Worm (Caenorhabditis elegans) whole organism, L4 larva: ENCODE measurements around the gene asps-1.
A peak's percentile ranks its signal among the peaks of the same experiment; 100 is the strongest.

Experiments
- D1046.2 ChIP-seq: fragments of 200-800 bp; sonication (Bioruptor generic); IDR thresholded peaks from 2 replicates; pipeline ENCODE4 v1.3.6; 2022; ENCODE audit warnings: missing genetic modification characterization, missing compliant biosample characterization
- F10B5.3 ChIP-seq: sonication (generic microtip); optimal IDR thresholded peaks from 2 replicates; lab custom pipeline; 2016; ENCODE audit warnings: mild to moderate bottlenecking, missing genetic modification characterization, missing compliant biosample characterization
- F44E2.7 ChIP-seq: fragments of 200-800 bp; sonication (Bioruptor generic); IDR thresholded peaks from 2 replicates; pipeline ENCODE4 v2.1.2; 2022; ENCODE audit warnings: missing genetic modification characterization, missing compliant biosample characterization
- F49E8.2 ChIP-seq: sonication (generic microtip); optimal IDR thresholded peaks from 2 replicates; lab custom pipeline; 2016; ENCODE audit warnings: missing compliant biosample characterization, mild to moderate bottlenecking, missing genetic modification characterization, borderline replicate concordance
- T26A8.4 ChIP-seq: fragments of 200-800 bp; sonication (Bioruptor generic); IDR thresholded peaks from 2 replicates; pipeline ENCODE4 v1.3.6; 2022; ENCODE audit warnings: missing genetic modification characterization, missing compliant biosample characterization
- Y105C5A.15 ChIP-seq: fragments of 200-800 bp; sonication (Bioruptor generic); IDR thresholded peaks from 2 replicates; pipeline ENCODE4 v1.3.6; 2022; ENCODE audit warnings: missing genetic modification characterization, missing compliant biosample characterization
- ZK337.2 ChIP-seq: fragments of 200-800 bp; sonication (Bioruptor generic); IDR thresholded peaks from 2 replicates; pipeline ENCODE4 v1.3.6; 2022; ENCODE audit warnings: missing genetic modification reagents, missing genetic modification characterization, missing compliant biosample characterization
- ZK546.5 ChIP-seq, 2 experiments: sonication (generic microtip); optimal IDR thresholded peaks; 2 replicates each; lab custom pipeline; 2017; ENCODE audit warnings: missing biosample characterization in 2 of 2, missing genetic modification characterization in 2 of 2
- aha-1 ChIP-seq: fragments of 150-350 bp; peaks from one replicate; lab custom pipeline; 2014; ENCODE audit warnings: missing biosample characterization, missing genetic modification characterization
- aly-2 ChIP-seq: sonication (generic microtip); optimal IDR thresholded peaks from 2 replicates; lab custom pipeline; 2018; ENCODE audit warnings: missing biosample characterization, missing genetic modification characterization
- ceh-20 ChIP-seq: fragments of 200-800 bp; sonication (Bioruptor generic); IDR thresholded peaks from 2 replicates; pipeline ENCODE4 v1.3.6; 2022; ENCODE audit warnings: missing genetic modification reagents, missing genetic modification characterization, missing compliant biosample characterization
- ceh-44 ChIP-seq: fragments of 200-800 bp; sonication (Bioruptor generic); IDR thresholded peaks from 2 replicates; pipeline ENCODE4 v1.3.6; 2022; ENCODE audit warnings: missing genetic modification reagents, missing genetic modification characterization, missing compliant biosample characterization
- ceh-62 ChIP-seq: sonication (generic microtip); optimal IDR thresholded peaks from 2 replicates; lab custom pipeline; 2017; ENCODE audit warnings: missing biosample characterization, missing genetic modification characterization
- cey-2 ChIP-seq: sonication (generic microtip); optimal IDR thresholded peaks from 3 replicates; lab custom pipeline; 2017; ENCODE audit warnings: missing genetic modification characterization, mild to moderate bottlenecking, missing compliant biosample characterization, antibody characterized with exemption, borderline replicate concordance; ENCODE audit not compliant: insufficient read depth
- daf-12 ChIP-seq: fragments of 150-350 bp; optimal IDR thresholded peaks from 2 replicates; lab custom pipeline; 2014; ENCODE audit warnings: missing biosample characterization, missing genetic modification reagents, missing genetic modification characterization
- dmd-6 ChIP-seq: fragments of 200-800 bp; sonication (Bioruptor generic); IDR thresholded peaks from 2 replicates; pipeline ENCODE4 v1.3.6; 2022; ENCODE audit warnings: missing genetic modification reagents, missing genetic modification characterization, missing compliant biosample characterization
- dmd-9 ChIP-seq: fragments of 200-800 bp; sonication (Bioruptor generic); IDR thresholded peaks from 2 replicates; pipeline ENCODE4 v1.3.6; 2022; ENCODE audit warnings: missing genetic modification reagents, missing genetic modification characterization, missing compliant biosample characterization
- dpl-1 ChIP-seq: fragments of 150-350 bp; optimal IDR thresholded peaks from 2 replicates; lab custom pipeline; 2014; ENCODE audit warnings: missing biosample characterization, missing genetic modification reagents, missing genetic modification characterization
- fos-1 ChIP-seq: fragments of 150-350 bp; optimal IDR thresholded peaks from 2 replicates; lab custom pipeline; 2014; ENCODE audit warnings: missing biosample characterization, missing genetic modification characterization
- hif-1 ChIP-seq, 2 experiments: sonication (generic microtip); optimal IDR thresholded peaks; 2 replicates each; lab custom pipeline; 2016 to 2017; ENCODE audit warnings: missing compliant biosample characterization in 2 of 2, missing genetic modification characterization in 2 of 2, missing genetic modification reagents in 2 of 2, missing genotype in 2 of 2, mild to moderate bottlenecking in 1 of 2
- hlh-11 ChIP-seq: fragments of 200-800 bp; sonication (Bioruptor generic); optimal IDR thresholded peaks from 2 replicates; lab custom pipeline; 2018; ENCODE audit warnings: mild to moderate bottlenecking, missing genetic modification characterization, missing compliant biosample characterization
- lin-39 ChIP-seq: fragments of 150-350 bp; optimal IDR thresholded peaks from 2 replicates; lab custom pipeline; 2014; ENCODE audit warnings: missing biosample characterization, missing genetic modification reagents, missing genetic modification characterization
- mdl-1 ChIP-seq, 2 experiments: fragments of 150-350 bp in 1 of 2; sonication (generic microtip) in 1 of 2; optimal IDR thresholded peaks; 2 replicates each; lab custom pipeline; 2014 to 2017; ENCODE audit warnings: missing biosample characterization in 2 of 2, missing genetic modification characterization in 2 of 2
- mep-1 ChIP-seq: fragments of 150-350 bp; sonication (generic microtip); optimal IDR thresholded peaks from 3 replicates; lab custom pipeline; 2014; ENCODE audit warnings: missing biosample characterization, missing genetic modification characterization
- mes-2 ChIP-seq: sonication (generic microtip); optimal IDR thresholded peaks from 2 replicates; lab custom pipeline; 2016; ENCODE audit warnings: missing genotype, mild to moderate bottlenecking, missing genetic modification characterization, missing compliant biosample characterization; ENCODE audit not compliant: poor library complexity, severe bottlenecking
- mxl-3 ChIP-seq: fragments of 200-800 bp; sonication (Bioruptor generic); optimal IDR thresholded peaks from 2 replicates; lab custom pipeline; 2018; ENCODE audit warnings: mild to moderate bottlenecking, missing genetic modification characterization, missing compliant biosample characterization
- nhr-102 ChIP-seq: sonication (generic microtip); optimal IDR thresholded peaks from 2 replicates; lab custom pipeline; 2016; ENCODE audit warnings: mild to moderate bottlenecking, missing genetic modification characterization, moderate library complexity, missing compliant biosample characterization
- nhr-25 ChIP-seq: sonication (generic microtip); optimal IDR thresholded peaks from 2 replicates; lab custom pipeline; 2017; ENCODE audit warnings: missing genetic modification characterization, mild to moderate bottlenecking, missing compliant biosample characterization, antibody characterized with exemption, moderate library complexity, borderline replicate concordance; ENCODE audit not compliant: insufficient read depth
- nhr-41 ChIP-seq: fragments of 200-800 bp; sonication (Bioruptor generic); IDR thresholded peaks from 2 replicates; pipeline ENCODE4 v1.3.6; 2022; ENCODE audit warnings: missing genetic modification reagents, missing genetic modification characterization, missing compliant biosample characterization
- nhr-42 ChIP-seq: fragments of 200-800 bp; sonication (Bioruptor generic); IDR thresholded peaks from 2 replicates; pipeline ENCODE4 v1.3.6; 2022; ENCODE audit warnings: missing genetic modification characterization, missing compliant biosample characterization
- nhr-76 ChIP-seq: fragments of 150-350 bp; optimal IDR thresholded peaks from 2 replicates; lab custom pipeline; 2014; ENCODE audit warnings: missing biosample characterization, missing genetic modification characterization
- pha-4 ChIP-seq, 2 experiments: fragments of 150-350 bp in 1 of 2; fragments of 200-800 bp in 1 of 2; sonication (Bioruptor generic) in 1 of 2; IDR thresholded peaks in 1 of 2; optimal IDR thresholded peaks in 1 of 2; 2 replicates each; pipeline versions ENCODE4 v1.3.6 to Lab custom; 2014 to 2022; ENCODE audit warnings: missing genetic modification characterization in 2 of 2, missing genetic modification reagents in 2 of 2, missing biosample characterization in 1 of 2, missing compliant biosample characterization in 1 of 2
- php-3 ChIP-seq: fragments of 200-800 bp; sonication (Bioruptor generic); IDR thresholded peaks from 2 replicates; pipeline ENCODE4 v1.3.6; 2022; ENCODE audit warnings: missing genetic modification reagents, missing genetic modification characterization, missing compliant biosample characterization
- pqm-1 ChIP-seq: sonication (generic microtip); optimal IDR thresholded peaks from 2 replicates; lab custom pipeline; 2017; ENCODE audit warnings: missing biosample characterization, missing genetic modification characterization
- rbr-2 ChIP-seq: sonication (generic microtip); optimal IDR thresholded peaks from 2 replicates; lab custom pipeline; 2016; ENCODE audit warnings: missing genotype, missing genetic modification characterization, missing compliant biosample characterization
- spr-3 ChIP-seq: fragments of 200-800 bp; sonication (Bioruptor generic); optimal IDR thresholded peaks from 2 replicates; lab custom pipeline; 2018; ENCODE audit warnings: mild to moderate bottlenecking, missing genetic modification characterization, missing compliant biosample characterization
- tag-97 ChIP-seq: fragments of 200-800 bp; sonication (Bioruptor generic); IDR thresholded peaks from 2 replicates; pipeline ENCODE4 v1.3.6; 2022; ENCODE audit warnings: missing genetic modification characterization, missing compliant biosample characterization
- unc-130 ChIP-seq: sonication (generic microtip); optimal IDR thresholded peaks from 2 replicates; lab custom pipeline; 2016; ENCODE audit warnings: missing genetic modification reagents, missing genetic modification characterization, missing compliant biosample characterization
- unc-39 ChIP-seq: sonication (generic microtip); optimal IDR thresholded peaks from 2 replicates; lab custom pipeline; 2017; ENCODE audit warnings: missing biosample characterization, missing genetic modification characterization
- unc-62 ChIP-seq, 3 experiments: fragments of 150-350 bp in 1 of 3; sonication (generic microtip); optimal IDR thresholded peaks in 2 of 3; peaks in 1 of 3; 1 replicate in 1 of 3; 2 replicates in 2 of 3; lab custom pipeline; 2014 to 2017; ENCODE audit warnings: missing biosample characterization in 3 of 3, missing genetic modification characterization in 3 of 3, missing genetic modification reagents in 3 of 3, missing genotype in 1 of 3
- zfp-2 ChIP-seq: sonication (generic microtip); optimal IDR thresholded peaks from 2 replicates; lab custom pipeline; 2016; ENCODE audit warnings: mild to moderate bottlenecking, missing genetic modification characterization, missing compliant biosample characterization
- ztf-11 ChIP-seq: fragments of 150-350 bp; optimal IDR thresholded peaks from 2 replicates; lab custom pipeline; 2014; ENCODE audit warnings: missing biosample characterization, missing genetic modification characterization

The asps-1 gene

DNA sequence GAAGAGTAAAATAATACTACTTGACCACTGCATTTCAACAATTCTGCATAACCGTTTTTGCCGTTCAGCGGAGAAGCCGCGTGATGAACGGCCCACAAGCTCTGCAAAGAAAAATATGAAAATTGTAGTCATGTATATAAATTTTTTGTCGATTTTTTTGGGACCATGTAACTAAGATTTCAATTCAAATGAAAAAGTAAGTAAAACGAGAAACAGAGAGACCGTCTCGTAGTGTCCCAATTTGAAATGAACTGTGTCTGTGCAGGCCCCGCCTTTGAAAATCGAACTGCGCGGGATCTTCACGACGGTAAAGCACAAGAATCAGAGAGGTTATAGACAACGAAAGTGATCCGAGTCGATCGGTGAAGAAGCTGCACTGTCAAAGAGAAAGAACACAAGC lies 14.8 kb upstream of the asps-1 start, which contains the start of gene crm-1:
crm-1 (minus strand) TSS at position 101 of the 400 bp plus-strand sequence.
- TF ChIP-seq ceh-20 (GFP tag; lab: Robert Waterston, UW) (no peak), aha-1 (tag; lab: Kevin White, UChicago) (peak; percentile 19)
- TF ChIP-seq, all 104 proteins: peak for 1

DNA sequence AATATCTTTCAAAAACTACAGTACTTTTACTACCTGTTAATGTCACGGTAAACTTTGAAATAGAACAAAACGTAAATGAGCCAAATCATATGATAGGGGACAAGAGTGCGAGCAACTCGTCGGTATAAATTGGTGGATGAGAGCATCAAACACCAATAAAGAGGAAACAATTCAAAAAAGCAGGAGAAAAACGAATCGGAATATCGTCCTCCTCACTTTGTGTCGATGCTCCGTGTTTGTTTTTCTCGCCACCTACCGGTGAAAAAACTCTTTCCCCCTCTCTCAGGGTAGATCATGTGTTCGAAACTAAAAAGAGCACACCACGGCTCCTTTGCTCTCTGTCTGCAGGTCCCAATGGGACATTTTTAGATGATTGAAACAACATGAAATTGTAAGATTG lies 10.9 kb upstream of the asps-1 start:
- TF ChIP-seq ceh-20 (GFP tag; lab: Robert Waterston, UW) (0 out of 2 replicates have a peak, but pooled peaks have one; percentile 34), unc-39 (tag; lab: Kevin White, UChicago) (no peak), pha-4 (GFP tag; IDR thresholded peaks at IDR 0.05; lab: Robert Waterston, UW) (no peak), pha-4 (tag; optimal IDR thresholded peaks at IDR 0.05; lab: Kevin White, UChicago) (peak; percentile 63), dmd-9 (GFP tag; lab: Robert Waterston, UW) (no peak)
- TF ChIP-seq, all 104 proteins: peak for 2

DNA sequence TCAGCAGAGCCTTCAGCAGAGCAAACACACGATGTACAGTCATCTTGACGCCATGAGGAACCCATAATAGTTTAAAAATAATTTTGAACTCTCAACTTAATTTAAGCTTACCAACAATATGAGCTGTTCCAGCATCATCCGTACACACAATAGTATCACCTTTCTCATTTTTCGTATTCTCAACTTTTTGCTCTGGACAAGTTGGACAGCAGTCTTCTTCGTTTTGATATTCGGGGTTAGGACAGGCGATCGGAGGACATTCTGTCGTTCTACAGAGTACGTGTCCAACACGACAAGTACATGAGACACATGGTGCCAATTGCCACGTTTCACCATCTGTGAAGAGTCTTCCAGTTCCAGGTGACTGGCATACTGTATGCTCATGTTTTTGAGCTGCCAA lies 6.3 kb upstream of the asps-1 start:
- peak in 1 of 2 experiments; percentile 97 for TF ChIP-seq unc-62 (GFP tag; optimal IDR thresholded peaks at IDR 0.05 in 1 of 2; lab: Kevin White, UChicago)
- no peak for TF ChIP-seq unc-62 (tag; optimal IDR thresholded peaks at IDR 0.05; lab: Kevin White, UChicago)
- no peak for TF ChIP-seq ZK546.5 (tag; optimal IDR thresholded peaks at IDR 0.05; lab: Kevin White, UChicago)

DNA sequence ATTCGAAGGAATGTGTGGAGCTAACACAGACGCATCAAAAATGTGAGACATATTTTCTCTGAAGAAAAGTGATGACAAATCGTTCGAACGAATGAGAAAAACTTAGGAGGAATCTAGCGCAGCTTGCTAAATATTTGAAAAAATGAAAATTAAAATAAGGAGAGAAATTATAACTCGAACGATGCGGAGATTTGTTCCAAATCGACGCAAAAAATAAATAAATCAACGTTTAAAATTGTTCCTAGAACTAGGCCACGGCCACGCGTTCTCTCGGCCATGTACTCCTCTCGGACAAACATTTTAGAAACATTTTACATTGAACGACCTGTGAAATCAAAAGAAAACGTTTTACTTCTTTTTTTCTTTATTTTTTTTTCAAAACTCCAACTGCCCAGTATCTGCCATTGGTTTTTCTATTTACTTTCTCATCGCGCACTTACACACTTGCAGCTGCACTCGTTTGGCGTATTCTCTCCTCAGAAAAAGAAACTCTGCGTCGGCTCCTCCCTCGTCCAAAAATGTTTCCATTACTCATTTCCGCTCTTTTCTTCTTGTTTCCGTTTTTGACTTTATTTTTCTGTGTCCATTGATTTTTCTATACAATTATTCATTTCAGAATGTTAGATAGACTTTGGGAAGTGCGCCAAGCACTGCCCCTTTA lies 3.0 kb upstream of the asps-1 start, which contains the start of the genes gna-1 and B0024.13:
gna-1 (minus strand) TSS at position 51 of the 661 bp plus-strand sequence.
B0024.13 (plus strand) TSS at position 611 of the 661 bp plus-strand sequence.
- TF ChIP-seq ceh-62 (no peak), mdl-1 (tag; optimal IDR thresholded peaks at IDR 0.05; lab: Kevin White, UChicago) (no peak), mep-1 (tag; lab: Kevin White, UChicago) (no peak), nhr-76 (tag; lab: Kevin White, UChicago) (no peak), cey-2 (tag; lab: Kevin White, UChicago) (no peak), tag-97 (GFP tag; lab: Robert Waterston, UW) (no peak), pha-4 (GFP tag; IDR thresholded peaks at IDR 0.05; lab: Robert Waterston, UW) (no peak), pha-4 (tag; optimal IDR thresholded peaks at IDR 0.05; lab: Kevin White, UChicago) (peak; percentile 21), zfp-2 (tag; lab: Kevin White, UChicago) (no peak), nhr-41 (GFP tag; lab: Robert Waterston, UW) (no peak), mxl-3 (GFP tag; lab: Kevin White, UChicago) (no peak), T26A8.4 (GFP tag; lab: Robert Waterston, UW) (no peak), hlh-11 (tag; lab: Kevin White, UChicago) (no peak), unc-130 (GFP tag; lab: Kevin White, UChicago) (peak; percentile 87), F10B5.3 (tag; lab: Kevin White, UChicago) (no peak), rbr-2 (tag; lab: Kevin White, UChicago) (peak; percentile 36), dmd-9 (GFP tag; lab: Robert Waterston, UW) (0 out of 2 replicates have a peak, but pooled peaks have one; percentile 49), hif-1 (tag; optimal IDR thresholded peaks at IDR 0.05; lab: Kevin White, UChicago) (peak in 1 of 2 experiments; percentile 83), D1046.2 (no peak), dpl-1 (GFP tag; lab: Kevin White, UChicago) (peak; percentile 61), F44E2.7 (no peak), aly-2 (tag; lab: Kevin White, UChicago) (no peak), ceh-44 (GFP tag; lab: Robert Waterston, UW) (0 out of 2 replicates have a peak, but pooled peaks have one; percentile 45), Y105C5A.15 (GFP tag; lab: Robert Waterston, UW) (no peak), nhr-25 (tag; lab: Kevin White, UChicago) (no peak), dmd-6 (GFP tag; lab: Robert Waterston, UW) (peak; percentile 47; the same call in 1 of the 2 replicates), ztf-11 (tag; lab: Kevin White, UChicago) (no peak), F49E8.2 (tag; lab: Kevin White, UChicago) (no peak), daf-12 (tag; lab: Kevin White, UChicago) (no peak), mes-2 (tag; lab: Kevin White, UChicago) (peak; percentile 98), php-3 (no peak), lin-39 (tag; lab: Kevin White, UChicago) (no peak), fos-1 (tag; lab: Kevin White, UChicago) (no peak), nhr-42 (GFP tag; lab: Robert Waterston, UW) (no peak), pqm-1 (no peak), nhr-102 (tag; lab: Kevin White, UChicago) (no peak), ZK337.2 (GFP tag; lab: Robert Waterston, UW) (peak; percentile 18; the same call in 1 of the 2 replicates), spr-3 (GFP tag; lab: Kevin White, UChicago) (no peak)
